Worm (Caenorhabditis elegans) whole organism, L2 larva: ENCODE data around the gene shw-1.

ENCODE experiments used
- alr-1 ChIP-seq: fragments of 150-350 bp; optimal IDR thresholded peaks from 2 replicates; lab custom pipeline; 2014; ENCODE audit warnings: missing biosample characterization, missing genetic modification characterization
- ama-1 ChIP-seq: fragments of 150-350 bp; optimal IDR thresholded peaks from 2 replicates; lab custom pipeline; 2018; ENCODE audit warnings: inconsistent platforms
- ceh-16 ChIP-seq: fragments of 150-350 bp; optimal IDR thresholded peaks from 2 replicates; lab custom pipeline; 2014; ENCODE audit warnings: missing biosample characterization, missing genetic modification characterization
- dmd-4 ChIP-seq: sonication (generic microtip); optimal IDR thresholded peaks from 2 replicates; lab custom pipeline; 2017; ENCODE audit warnings: missing biosample characterization, missing genetic modification characterization
- egl-27 ChIP-seq: sonication (generic microtip); optimal IDR thresholded peaks from 3 replicates; lab custom pipeline; 2017; ENCODE audit warnings: missing biosample characterization, missing genetic modification reagents, missing genetic modification characterization
- elt-1 ChIP-seq: fragments of 150-350 bp; optimal IDR thresholded peaks from 2 replicates; lab custom pipeline; 2014; ENCODE audit warnings: missing biosample characterization, missing genetic modification characterization
- nhr-11 ChIP-seq: fragments of 150-350 bp; optimal IDR thresholded peaks from 2 replicates; lab custom pipeline; 2014; ENCODE audit warnings: missing biosample characterization, missing genetic modification characterization
- ztf-11 ChIP-seq: sonication (generic microtip); optimal IDR thresholded peaks from 2 replicates; lab custom pipeline; 2017; ENCODE audit warnings: missing biosample characterization, missing genetic modification characterization

DNA sequence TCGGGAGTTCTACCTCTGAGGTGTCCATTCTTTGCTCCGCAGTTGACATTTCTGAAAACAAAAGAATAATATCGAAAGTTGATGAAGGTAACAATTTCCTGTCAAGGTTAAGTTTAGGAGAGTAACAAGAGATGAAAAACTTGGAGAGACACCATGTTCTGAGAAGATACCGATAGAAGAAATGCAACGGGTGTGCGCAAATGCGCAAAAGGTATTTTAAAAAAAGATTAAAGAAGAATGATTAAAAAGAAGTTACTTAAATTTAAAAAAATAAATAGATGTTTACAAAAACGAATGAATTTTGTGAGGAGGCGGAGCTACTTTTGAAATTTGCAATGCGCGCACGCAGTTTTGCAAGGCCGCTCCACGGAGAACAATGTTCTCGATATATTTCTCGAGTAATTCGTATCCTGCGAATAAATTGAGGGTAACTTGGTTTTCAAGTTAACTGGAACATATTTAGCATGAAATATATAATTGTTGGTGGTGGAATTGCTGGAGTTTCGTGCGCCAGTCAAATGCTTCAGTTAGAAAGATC is 3.8 kb upstream of the shw-1 start, which contains the start of the genes ran-3 and C26D10.3:
- TF ChIP-seq elt-1 (tag; lab: Kevin White, UChicago) (no peak), egl-27 (tag; lab: Kevin White, UChicago) (no peak), nhr-11 (no peak), ztf-11 (tag; lab: Kevin White, UChicago) (no peak), ceh-16 (no peak), alr-1 (tag; lab: Kevin White, UChicago) (no peak), dmd-4 (tag; lab: Kevin White, UChicago) (no peak), ama-1 (lab: Kevin White, UChicago) (no peak)
